Worm (Caenorhabditis elegans) whole organism, L4/young adult: ENCODE data around the gene F44D12.10.

Experiments used
- W03F9.2 ChIP-seq: fragments of 150-350 bp; optimal IDR thresholded peaks from 2 replicates; lab custom pipeline; 2014; ENCODE audit warnings: missing biosample characterization, missing genetic modification characterization
- him-1 ChIP-seq: sonication (generic microtip); optimal IDR thresholded peaks from 2 replicates; lab custom pipeline; 2016; ENCODE audit warnings: missing genotype, missing genetic modification reagents, missing genetic modification characterization, missing compliant biosample characterization

Gene F44D12.10

DNA sequence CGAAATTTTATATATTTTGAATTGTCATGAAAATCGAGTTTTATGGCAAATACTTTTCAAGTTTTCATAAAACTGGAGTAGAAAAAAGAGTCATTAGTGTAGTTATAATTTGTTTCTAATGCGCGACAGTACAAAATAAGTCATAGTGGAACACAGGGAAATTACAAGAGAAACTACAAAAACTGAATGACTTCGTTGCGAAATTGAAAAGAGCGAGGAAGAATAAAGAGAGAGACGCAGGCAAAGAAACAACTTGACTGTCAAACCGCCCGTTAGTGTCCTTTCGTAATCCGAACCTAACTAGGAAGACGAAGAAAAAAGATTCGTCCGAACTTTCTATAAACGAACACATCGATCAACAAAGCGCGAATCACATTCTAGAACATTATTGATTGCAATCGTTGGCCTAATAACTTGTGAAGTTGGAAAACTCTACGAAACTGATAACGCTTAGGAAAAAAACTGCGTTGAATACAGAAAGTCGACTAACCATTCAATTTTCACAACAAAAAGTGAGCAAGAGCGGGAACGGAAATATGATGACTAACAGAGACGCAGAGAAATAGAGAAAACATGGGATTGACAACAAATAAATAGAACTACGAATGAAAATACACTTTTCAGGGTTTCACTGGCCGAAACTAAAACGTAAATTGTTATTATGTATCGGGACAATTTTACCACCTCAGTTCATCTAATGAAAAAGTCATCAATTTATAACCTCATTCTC lies 43.3 kb downstream of the F44D12.10 start:
- TF ChIP-seq W03F9.2 (tag; lab: Kevin White, UChicago) (peak; percentile 50), him-1 (tag; lab: Kevin White, UChicago) (no peak)

DNA sequence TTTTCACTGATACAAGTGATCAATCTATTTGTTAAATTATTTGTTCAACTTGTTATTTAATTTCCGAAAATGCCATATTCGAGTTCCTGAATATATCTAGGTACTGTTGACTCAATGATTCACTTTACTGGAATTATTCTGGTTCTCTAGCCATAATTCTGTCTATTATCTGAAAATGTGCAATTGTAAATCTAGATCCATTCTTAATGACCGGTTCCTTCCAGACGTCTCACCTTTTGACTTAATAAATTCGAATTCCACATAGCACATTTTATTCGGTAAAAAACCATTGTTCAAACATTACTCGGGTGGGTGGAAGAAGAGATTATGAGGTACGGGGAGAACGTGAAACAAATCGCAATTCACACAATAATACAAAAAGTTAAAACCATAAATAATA lies 47.5 kb downstream of the F44D12.10 start:
- no peak for TF ChIP-seq him-1 (tag; lab: Kevin White, UChicago)
